Worm (Caenorhabditis elegans): ENCODE data around the gene dmsr-9.

Gene dmsr-9

DNA sequence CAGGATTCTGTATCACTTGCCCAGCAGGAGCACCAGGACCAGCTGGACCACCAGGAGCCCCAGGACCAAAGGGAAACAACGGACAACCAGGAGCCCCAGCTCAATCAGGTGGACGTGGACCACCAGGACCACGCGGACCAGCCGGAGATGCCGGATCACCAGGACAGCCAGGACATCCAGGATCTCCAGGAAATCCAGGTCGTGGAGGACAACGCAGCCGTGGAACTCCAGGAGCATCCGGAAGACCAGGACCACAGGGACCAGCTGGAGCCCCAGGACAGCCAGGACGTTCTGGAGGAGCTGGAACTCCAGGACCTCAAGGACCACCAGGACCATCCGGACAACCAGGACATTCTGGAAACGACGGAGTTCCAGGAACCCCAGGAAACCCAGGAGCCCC is 36.6 kb upstream of the dmsr-9 start:
- TF ChIP-seq mxl-3 (GFP tag; optimal IDR thresholded peaks at IDR 0.05) (no peak), set-16 (GFP tag; IDR thresholded peaks at IDR 0.05) (peak; percentile 95)

- TF ChIP-seq daf-19 (GFP tag; conservative IDR thresholded peaks at IDR 0.05) (no peak), skn-1 (tag; optimal IDR thresholded peaks at IDR 0.05) (no peak), jun-1 (tag; optimal IDR thresholded peaks at IDR 0.05) (no peak), nhr-111 (GFP tag; optimal IDR thresholded peaks at IDR 0.05) (no peak), fkh-10 (GFP tag; optimal IDR thresholded peaks at IDR 0.05) (no peak), ZK546.5 (tag; optimal IDR thresholded peaks at IDR 0.05) (no peak)
Observed at ce11 chrV:6835242-6835641, 35.8 kb upstream of the dmsr-9 start, which contains the start of the genes T15B7.14 and col-143. TSS of gene T15B7.14 (minus strand) at chrV:6835342. TSS of gene col-143 (plus strand) at chrV:6835635.

- TF ChIP-seq zfp-2 (tag; optimal IDR thresholded peaks at IDR 0.05) (no peak), R02D3.7 (tag; optimal IDR thresholded peaks at IDR 0.05) (no peak), set-16 (GFP tag; IDR thresholded peaks at IDR 0.05) (peak; percentile 97), Y5F2A.4 (GFP tag; optimal IDR thresholded peaks at IDR 0.05) (no peak), vab-7 (GFP tag; IDR thresholded peaks at IDR 0.05) (0 out of 2 replicates have a peak, but pooled peaks have one; percentile 5), F49E8.2 (tag; optimal IDR thresholded peaks at IDR 0.05; ENCODE audit: borderline replicate concordance) (no peak), zag-1 (tag; optimal IDR thresholded peaks at IDR 0.05) (no peak), sdz-12 (GFP tag; optimal IDR thresholded peaks at IDR 0.05) (no peak), ceh-44 (GFP tag; IDR thresholded peaks at IDR 0.05) (no peak), lin-38 (GFP tag; IDR thresholded peaks at IDR 0.05) (no peak), dve-1 (tag; optimal IDR thresholded peaks at IDR 0.05; ENCODE audit: insufficient read depth) (no peak), ceh-62 (tag; optimal IDR thresholded peaks at IDR 0.05) (no peak), daf-12 (tag; optimal IDR thresholded peaks at IDR 0.05) (no peak), cey-2 (tag; optimal IDR thresholded peaks at IDR 0.05; ENCODE audit: borderline replicate concordance, insufficient read depth) (no peak), lin-1 (GFP tag; IDR thresholded peaks at IDR 0.05) (no peak), duxl-1 (tag; optimal IDR thresholded peaks at IDR 0.05; ENCODE audit: poor library complexity) (no peak), D1046.2 (GFP tag; IDR thresholded peaks at IDR 0.05) (0 out of 2 replicates have a peak, but pooled peaks have one; percentile 27), F37D6.2 (tag; optimal IDR thresholded peaks at IDR 0.05) (no peak), T20F7.1 (GFP tag; optimal IDR thresholded peaks at IDR 0.05) (no peak), hlh-11 (tag; optimal IDR thresholded peaks at IDR 0.05) (no peak), nhr-237 (tag; optimal IDR thresholded peaks at IDR 0.05) (no peak), pha-4 (GFP tag; IDR thresholded peaks at IDR 0.05) (no peak; the same call in 1 of the 2 replicates), pha-4 (tag; optimal IDR thresholded peaks at IDR 0.05) (no peak), unc-62 (GFP tag; optimal IDR thresholded peaks at IDR 0.05 in 1 of 2) (no peak), unc-62 (tag; optimal IDR thresholded peaks at IDR 0.05) (no peak), madf-5 (GFP tag; IDR thresholded peaks at IDR 0.05) (no peak), lsy-2 (tag; optimal IDR thresholded peaks at IDR 0.05) (no peak), nhr-41 (GFP tag; IDR thresholded peaks at IDR 0.05) (no peak), egl-27 (tag; optimal IDR thresholded peaks at IDR 0.05) (no peak)
Observed at ce11 chrV:6831539-6831938, 32.1 kb upstream of the dmsr-9 start.

ce11 chrV:6830755-6831227 is 31.3 kb upstream of the dmsr-9 start, which contains the start of gene col-142:
TSS of gene col-142 (plus strand) at chrV:6831177.
- TF ChIP-seq mep-1 (tag; optimal IDR thresholded peaks at IDR 0.05), result no peak
- TF ChIP-seq nhr-28 (tag; optimal IDR thresholded peaks at IDR 0.05), result peak; percentile 9

Measured in whole organism, L4 larva.